Worm (Caenorhabditis elegans): Measurements from ENCODE around the gene bus-8A.

The bus-8A gene

DNA sequence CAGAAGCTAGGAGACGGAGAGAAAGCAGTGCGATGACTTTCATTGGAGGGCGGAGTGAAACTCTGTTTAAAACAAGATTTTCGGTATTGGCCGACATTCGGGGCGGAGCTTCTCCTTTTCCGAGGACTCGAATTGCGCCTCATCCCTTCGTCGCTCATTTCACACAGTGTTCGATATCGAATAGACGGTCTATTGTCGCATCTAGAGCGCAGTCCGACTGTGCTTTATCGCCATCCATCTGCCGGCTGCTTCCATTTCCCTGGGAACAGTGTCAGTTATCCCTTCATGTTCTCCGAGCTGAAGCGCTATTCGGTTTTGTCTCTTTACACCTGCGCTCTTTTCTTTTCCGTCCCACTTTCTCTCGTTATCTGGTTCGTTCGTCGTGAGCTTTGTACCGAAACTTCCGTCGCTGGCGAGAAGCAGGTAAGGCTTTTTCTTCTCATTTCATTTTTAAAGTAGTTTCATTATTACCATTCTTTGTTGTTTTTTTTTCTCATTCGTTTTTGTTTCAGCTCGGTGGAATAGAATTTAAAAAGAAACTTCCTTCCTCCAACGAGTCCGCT lies at the start of gene bus-8A, which contains the start of gene bus-8B:
Gene bus-8A, plus strand, starts transcription at position 96 of the 563 bp plus-strand sequence.
Gene bus-8B, plus strand, starts transcription at position 513 of the 563 bp plus-strand sequence.
- no peak for TF ChIP-seq unc-55 (GFP tag; optimal IDR thresholded peaks at IDR 0.05)
- TF ChIP-seq snpc-4 (tag; optimal IDR thresholded peaks at IDR 0.05) = no peak
- TF ChIP-seq nhr-237 (tag; optimal IDR thresholded peaks at IDR 0.05) = no peak
- no peak for TF ChIP-seq ama-1 (optimal IDR thresholded peaks at IDR 0.05)
- no peak for TF ChIP-seq nhr-77 (tag; optimal IDR thresholded peaks at IDR 0.05)
- no peak for TF ChIP-seq nhr-23 (tag; optimal IDR thresholded peaks at IDR 0.05)
- no peak for TF ChIP-seq alr-1 (tag; optimal IDR thresholded peaks at IDR 0.05)
- no peak for TF ChIP-seq ztf-1 (GFP tag; conservative IDR thresholded peaks at IDR 0.05)
- no peak for TF ChIP-seq Y55F3AM.14 (GFP tag; optimal IDR thresholded peaks at IDR 0.05)
- no peak for TF ChIP-seq ztf-11 (tag; optimal IDR thresholded peaks at IDR 0.05)
- no peak for TF ChIP-seq blmp-1 (tag; optimal IDR thresholded peaks at IDR 0.05; ENCODE audit: insufficient read depth)

DNA sequence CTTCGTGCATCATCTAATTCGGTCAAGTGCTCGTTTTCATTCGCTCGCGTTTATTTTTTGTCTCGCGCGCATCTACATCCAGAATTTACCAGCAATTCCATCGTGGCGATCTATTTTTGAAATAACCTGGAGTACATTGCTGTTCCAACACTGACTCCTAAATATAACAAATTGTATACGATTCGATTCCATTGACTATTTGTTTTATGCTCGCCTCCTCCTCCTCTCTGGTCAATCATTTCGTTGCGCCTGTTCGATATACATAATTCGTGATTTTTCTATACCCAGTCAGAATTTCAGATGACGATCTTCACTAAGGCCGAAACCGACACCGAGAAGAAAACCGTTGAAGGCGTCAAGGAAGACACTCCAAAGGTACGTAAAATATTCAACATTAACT lies 47.9 kb upstream of the bus-8A start, which contains the start of gene itm-2:
Gene itm-2, plus strand, starts transcription at position 301 of the 400 bp plus-strand sequence.
- no peak for TF ChIP-seq egl-27 (tag; optimal IDR thresholded peaks at IDR 0.05)
- no peak for TF ChIP-seq nhr-12 (tag; optimal IDR thresholded peaks at IDR 0.05)
- TF ChIP-seq zag-1 (tag; optimal IDR thresholded peaks at IDR 0.05) = no peak
- TF ChIP-seq snpc-4 (tag; optimal IDR thresholded peaks at IDR 0.05) = no peak
- TF ChIP-seq gmeb-1 (tag; optimal IDR thresholded peaks at IDR 0.05) = no peak
- no peak for TF ChIP-seq lin-13 (GFP tag; optimal IDR thresholded peaks at IDR 0.05)
- TF ChIP-seq blmp-1 (tag; optimal IDR thresholded peaks at IDR 0.05; ENCODE audit: insufficient read depth) = no peak
- no peak for TF ChIP-seq C34F6.9 (tag; optimal IDR thresholded peaks at IDR 0.05)
- no peak for TF ChIP-seq crh-2 (tag; optimal IDR thresholded peaks at IDR 0.05)
- no peak for TF ChIP-seq F13H6.1 (tag; optimal IDR thresholded peaks at IDR 0.05)
- no peak for TF ChIP-seq unc-39 (tag; optimal IDR thresholded peaks at IDR 0.05)
- TF ChIP-seq nhr-21 (tag; optimal IDR thresholded peaks at IDR 0.05) = no peak
- TF ChIP-seq alr-1 (tag; optimal IDR thresholded peaks at IDR 0.05) = no peak
- no peak for TF ChIP-seq ceh-82 (tag; optimal IDR thresholded peaks at IDR 0.05)
- TF ChIP-seq nhr-23 (tag; optimal IDR thresholded peaks at IDR 0.05) = no peak
- TF ChIP-seq sma-3 (GFP tag; optimal IDR thresholded peaks at IDR 0.05) = no peak

- TF ChIP-seq alr-1 (tag; optimal IDR thresholded peaks at IDR 0.05) = no peak
- no peak for TF ChIP-seq ztf-1 (GFP tag; conservative IDR thresholded peaks at IDR 0.05)
- TF ChIP-seq F13H6.1 (tag; optimal IDR thresholded peaks at IDR 0.05) = no peak
- no peak for TF ChIP-seq nhr-12 (tag; optimal IDR thresholded peaks at IDR 0.05)
- TF ChIP-seq egl-27 (tag; optimal IDR thresholded peaks at IDR 0.05) = no peak
- TF ChIP-seq sem-4 (tag; optimal IDR thresholded peaks at IDR 0.05) = no peak
- TF ChIP-seq ztf-4 (tag; optimal IDR thresholded peaks at IDR 0.05) = no peak
- no peak for TF ChIP-seq nhr-11 (tag; optimal IDR thresholded peaks at IDR 0.05)
- TF ChIP-seq aly-2 (tag; optimal IDR thresholded peaks at IDR 0.05) = no peak
- no peak for TF ChIP-seq mab-5 (tag; optimal IDR thresholded peaks at IDR 0.05)
Observed at ce11 chrX:5447381-5447780, 45.3 kb upstream of the bus-8A start.

DNA sequence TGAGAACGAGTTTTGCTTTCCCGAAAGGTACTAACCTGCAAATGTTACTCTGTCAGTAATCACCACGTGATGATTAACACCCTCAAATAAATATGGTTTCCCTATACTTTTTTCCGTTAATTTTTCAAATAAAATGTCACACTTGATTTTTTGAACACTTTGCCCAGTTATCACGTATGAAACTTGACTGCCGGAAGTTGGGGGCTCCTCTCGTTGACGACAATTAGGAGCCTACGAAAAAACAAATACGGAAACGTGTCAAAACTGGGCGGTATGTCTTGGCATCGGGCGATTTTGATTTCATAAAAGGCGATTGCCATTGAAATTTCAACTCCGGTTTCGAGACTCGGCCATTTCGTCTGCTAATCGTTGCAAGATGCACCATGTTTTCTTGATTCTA lies 44.8 kb upstream of the bus-8A start, which contains the start of gene C25F6.8:
Gene C25F6.8, plus strand, starts transcription at position 301 of the 400 bp plus-strand sequence.
- TF ChIP-seq nhr-10 (tag; optimal IDR thresholded peaks at IDR 0.05) (no peak), unc-62 (GFP tag; optimal IDR thresholded peaks at IDR 0.05) (no peak), sma-9 (GFP tag; optimal IDR thresholded peaks at IDR 0.05) (no peak), sma-9 (tag; optimal IDR thresholded peaks at IDR 0.05) (no peak), dmd-4 (tag; optimal IDR thresholded peaks at IDR 0.05) (no peak), egl-27 (tag; optimal IDR thresholded peaks at IDR 0.05) (no peak), alr-1 (tag; optimal IDR thresholded peaks at IDR 0.05) (no peak), nhr-77 (tag; optimal IDR thresholded peaks at IDR 0.05) (no peak), elt-3 (tag; optimal IDR thresholded peaks at IDR 0.05) (no peak)

DNA sequence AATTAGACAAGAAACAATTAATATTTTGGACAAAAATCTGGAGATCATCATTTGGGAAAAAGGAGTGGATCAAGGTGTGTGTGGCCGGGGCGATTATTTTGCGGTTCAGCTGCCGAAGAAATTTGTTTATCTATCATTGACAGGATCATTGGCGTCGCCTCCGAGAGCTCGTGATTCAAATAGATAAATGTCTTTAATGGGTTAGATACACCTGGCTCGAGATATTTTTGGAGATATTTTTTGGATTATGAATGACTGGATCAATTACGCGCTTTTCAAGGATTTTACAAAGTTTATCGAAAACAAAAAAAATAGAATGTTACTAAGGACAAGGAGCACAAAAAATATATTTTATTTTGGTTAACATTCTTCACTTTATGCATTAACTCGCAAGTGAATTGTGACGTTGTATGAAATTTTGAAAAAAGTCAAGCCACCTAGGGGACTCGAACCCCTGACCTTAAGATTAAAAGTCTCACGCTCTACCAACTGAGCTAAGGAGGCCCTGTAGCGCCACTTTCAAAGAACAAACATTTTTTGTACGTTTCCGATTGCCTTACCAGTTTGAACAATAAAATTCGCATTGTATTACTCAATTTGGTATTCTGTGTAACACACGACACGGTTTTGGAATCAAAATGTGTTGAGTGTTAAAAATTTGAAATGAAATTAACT lies 41.8 kb upstream of the bus-8A start, which contains the start of gene C25F6.6:
Gene C25F6.6, minus strand, starts transcription at position 51 of the 675 bp plus-strand sequence.
- TF ChIP-seq crh-2 (tag; optimal IDR thresholded peaks at IDR 0.05) (peak; percentile 23), ceh-82 (tag; optimal IDR thresholded peaks at IDR 0.05) (no peak), lin-13 (GFP tag; optimal IDR thresholded peaks at IDR 0.05) (no peak), ama-1 (optimal IDR thresholded peaks at IDR 0.05) (no peak), elt-3 (tag; optimal IDR thresholded peaks at IDR 0.05) (no peak), C34F6.9 (tag; optimal IDR thresholded peaks at IDR 0.05) (no peak), unc-62 (GFP tag; optimal IDR thresholded peaks at IDR 0.05) (no peak), dmd-4 (tag; optimal IDR thresholded peaks at IDR 0.05) (no peak), Y55F3AM.14 (GFP tag; optimal IDR thresholded peaks at IDR 0.05) (no peak), nhr-23 (tag; optimal IDR thresholded peaks at IDR 0.05) (no peak), sma-3 (GFP tag; optimal IDR thresholded peaks at IDR 0.05) (peak; percentile 48), sem-4 (tag; optimal IDR thresholded peaks at IDR 0.05) (no peak), ztf-11 (tag; optimal IDR thresholded peaks at IDR 0.05) (no peak), nhr-25 (tag; optimal IDR thresholded peaks at IDR 0.05) (no peak), ztf-4 (tag; optimal IDR thresholded peaks at IDR 0.05) (no peak), nhr-10 (tag; optimal IDR thresholded peaks at IDR 0.05) (no peak), nhr-12 (tag; optimal IDR thresholded peaks at IDR 0.05) (no peak), lin-39 (tag; optimal IDR thresholded peaks at IDR 0.05) (no peak), R02D3.7 (tag; optimal IDR thresholded peaks at IDR 0.05) (no peak), mbf-1 (tag; optimal IDR thresholded peaks at IDR 0.05) (no peak), unc-55 (GFP tag; optimal IDR thresholded peaks at IDR 0.05) (no peak), peb-1 (tag; optimal IDR thresholded peaks at IDR 0.05) (no peak), mdl-1 (tag; optimal IDR thresholded peaks at IDR 0.05) (no peak), elt-1 (tag; optimal IDR thresholded peaks at IDR 0.05) (no peak), F13H6.1 (tag; optimal IDR thresholded peaks at IDR 0.05) (no peak)
